Worm (Caenorhabditis elegans) whole organism, mixed stage, embryonic: ENCODE measurements around the gene elpc-2.

Experiments used
- M03D4.4 ChIP-seq: sonication (generic microtip); optimal IDR thresholded peaks from 2 replicates; lab custom pipeline; 2017; ENCODE audit warnings: mild to moderate bottlenecking, missing genetic modification characterization, missing compliant biosample characterization
- bed-3 ChIP-seq: fragments of 200-800 bp; sonication (Bioruptor generic); optimal IDR thresholded peaks from 3 replicates; lab custom pipeline; 2018; ENCODE audit warnings: mild to moderate bottlenecking, missing genetic modification characterization, moderate library complexity, missing compliant biosample characterization
- ceh-39 ChIP-seq: fragments of 150-350 bp; optimal IDR thresholded peaks from 2 replicates; lab custom pipeline; 2014; ENCODE audit warnings: missing biosample characterization, missing genetic modification characterization
- ceh-43 ChIP-seq: fragments of 200-800 bp; sonication (Bioruptor generic); optimal IDR thresholded peaks from 2 replicates; lab custom pipeline; 2018; ENCODE audit warnings: mild to moderate bottlenecking, missing genetic modification characterization, moderate library complexity, missing compliant biosample characterization
- ceh-83 ChIP-seq: fragments of 200-800 bp; sonication (Bioruptor generic); optimal IDR thresholded peaks from 2 replicates; lab custom pipeline; 2018; ENCODE audit warnings: mild to moderate bottlenecking, missing genetic modification characterization, missing compliant biosample characterization
- ces-1 ChIP-seq: fragments of 150-350 bp; optimal IDR thresholded peaks from 2 replicates; lab custom pipeline; 2014; ENCODE audit warnings: missing biosample characterization, missing genetic modification reagents, missing genetic modification characterization
- cnd-1 ChIP-seq: fragments of 200-800 bp; sonication (Bioruptor generic); optimal IDR thresholded peaks from 2 replicates; lab custom pipeline; 2018; ENCODE audit warnings: mild to moderate bottlenecking, missing genetic modification characterization, missing compliant biosample characterization
- drap-1 ChIP-seq: fragments of 200-800 bp; sonication (Bioruptor generic); optimal IDR thresholded peaks from 3 replicates; lab custom pipeline; 2018; ENCODE audit warnings: mild to moderate bottlenecking, missing genetic modification characterization, missing compliant biosample characterization
- elt-3 ChIP-seq: fragments of 150-350 bp; optimal IDR thresholded peaks from 2 replicates; lab custom pipeline; 2014; ENCODE audit warnings: missing biosample characterization, missing genetic modification characterization
- flh-1 ChIP-seq: fragments of 200-800 bp; sonication (Bioruptor generic); optimal IDR thresholded peaks from 2 replicates; lab custom pipeline; 2018; ENCODE audit warnings: mild to moderate bottlenecking, missing genetic modification characterization, moderate library complexity, missing compliant biosample characterization
- ham-2 ChIP-seq: fragments of 200-800 bp; sonication (Bioruptor generic); optimal IDR thresholded peaks from 2 replicates; lab custom pipeline; 2018; ENCODE audit warnings: mild to moderate bottlenecking, missing genetic modification characterization, missing compliant biosample characterization
- hlh-1 ChIP-seq: fragments of 150-350 bp; optimal IDR thresholded peaks from 2 replicates; lab custom pipeline; 2014; ENCODE audit warnings: missing biosample characterization, missing genetic modification reagents, missing genetic modification characterization
- lin-13 ChIP-seq: fragments of 150-350 bp; optimal IDR thresholded peaks from 2 replicates; lab custom pipeline; 2014; ENCODE audit warnings: missing biosample characterization, missing genetic modification characterization
- lin-32 ChIP-seq: fragments of 200-800 bp; sonication (Bioruptor generic); optimal IDR thresholded peaks from 2 replicates; lab custom pipeline; 2018; ENCODE audit warnings: mild to moderate bottlenecking, missing genetic modification characterization, missing compliant biosample characterization
- lsy-2 ChIP-seq: fragments of 150-350 bp; optimal IDR thresholded peaks from 2 replicates; lab custom pipeline; 2014; ENCODE audit warnings: missing biosample characterization, missing genetic modification characterization
- mep-1 ChIP-seq: fragments of 150-350 bp; optimal IDR thresholded peaks from 2 replicates; lab custom pipeline; 2017; ENCODE audit warnings: missing biosample characterization, missing genetic modification reagents, missing genetic modification characterization, inconsistent platforms
- mls-2 ChIP-seq: sonication (generic microtip); optimal IDR thresholded peaks from 2 replicates; lab custom pipeline; 2016; ENCODE audit warnings: mild to moderate bottlenecking, missing genetic modification characterization, moderate library complexity, missing compliant biosample characterization
- nhr-12 ChIP-seq: fragments of 150-350 bp; optimal IDR thresholded peaks from 2 replicates; lab custom pipeline; 2014; ENCODE audit warnings: missing biosample characterization, missing genetic modification characterization
- nhr-2 ChIP-seq: fragments of 150-350 bp; optimal IDR thresholded peaks from 2 replicates; lab custom pipeline; 2014; ENCODE audit warnings: missing biosample characterization, missing genetic modification characterization
- nhr-237 ChIP-seq: fragments of 150-350 bp; optimal IDR thresholded peaks from 2 replicates; lab custom pipeline; 2014; ENCODE audit warnings: missing biosample characterization, missing genetic modification characterization
- nhr-28 ChIP-seq: fragments of 150-350 bp; optimal IDR thresholded peaks from 2 replicates; lab custom pipeline; 2014; ENCODE audit warnings: missing biosample characterization, missing genetic modification characterization
- sem-2 ChIP-seq: fragments of 200-800 bp; sonication (Bioruptor generic); optimal IDR thresholded peaks from 2 replicates; lab custom pipeline; 2018; ENCODE audit warnings: mild to moderate bottlenecking, missing genetic modification characterization, missing compliant biosample characterization
- snpc-4 ChIP-seq: fragments of 150-350 bp; optimal IDR thresholded peaks from 2 replicates; lab custom pipeline; 2014; ENCODE audit warnings: missing biosample characterization, missing genetic modification characterization
- sptf-1 ChIP-seq: sonication (generic microtip); optimal IDR thresholded peaks from 2 replicates; lab custom pipeline; 2017; ENCODE audit warnings: mild to moderate bottlenecking, missing genetic modification characterization, moderate library complexity, missing compliant biosample characterization
- tbx-8 ChIP-seq: fragments of 200-800 bp; sonication (Bioruptor generic); optimal IDR thresholded peaks from 2 replicates; lab custom pipeline; 2018; ENCODE audit warnings: mild to moderate bottlenecking, missing genetic modification characterization, moderate library complexity, missing compliant biosample characterization
- unc-120 ChIP-seq: sonication (generic microtip); optimal IDR thresholded peaks from 2 replicates; lab custom pipeline; 2017; ENCODE audit warnings: missing genetic modification characterization, missing compliant biosample characterization; ENCODE audit not compliant: poor library complexity, severe bottlenecking
- unc-39 ChIP-seq: fragments of 150-350 bp; optimal IDR thresholded peaks from 2 replicates; lab custom pipeline; 2014; ENCODE audit warnings: missing biosample characterization, missing genetic modification characterization
- unc-62 ChIP-seq: fragments of 150-350 bp; optimal IDR thresholded peaks from 2 replicates; lab custom pipeline; 2014; ENCODE audit warnings: missing biosample characterization, missing genetic modification reagents, missing genetic modification characterization
- zip-8 ChIP-seq: fragments of 150-350 bp; optimal IDR thresholded peaks from 2 replicates; lab custom pipeline; 2014; ENCODE audit warnings: missing biosample characterization, missing genetic modification characterization
- ztf-11 ChIP-seq: fragments of 150-350 bp; optimal IDR thresholded peaks from 2 replicates; lab custom pipeline; 2014; ENCODE audit warnings: missing biosample characterization, missing genetic modification characterization

elpc-2 gene

ce11 chrIII:12651946-12652345 lies 21.5 kb upstream of the elpc-2 start:
- TF ChIP-seq flh-1 (GFP tag; lab: Kevin White, UChicago) (no peak), lin-13 (tag; lab: Kevin White, UChicago) (no peak), nhr-237 (tag; lab: Kevin White, UChicago) (no peak), sem-2 (GFP tag; lab: Kevin White, UChicago) (no peak), sptf-1 (no peak), zip-8 (tag; lab: Kevin White, UChicago) (no peak), ceh-83 (GFP tag; lab: Kevin White, UChicago) (no peak), M03D4.4 (no peak), tbx-8 (GFP tag; lab: Kevin White, UChicago) (no peak), elt-3 (no peak), bed-3 (GFP tag; lab: Kevin White, UChicago) (no peak), nhr-2 (tag; lab: Kevin White, UChicago) (no peak), lsy-2 (tag; lab: Kevin White, UChicago) (no peak), unc-120 (tag; lab: Kevin White, UChicago) (no peak), ceh-39 (tag; lab: Kevin White, UChicago) (no peak), lin-32 (no peak)

DNA sequence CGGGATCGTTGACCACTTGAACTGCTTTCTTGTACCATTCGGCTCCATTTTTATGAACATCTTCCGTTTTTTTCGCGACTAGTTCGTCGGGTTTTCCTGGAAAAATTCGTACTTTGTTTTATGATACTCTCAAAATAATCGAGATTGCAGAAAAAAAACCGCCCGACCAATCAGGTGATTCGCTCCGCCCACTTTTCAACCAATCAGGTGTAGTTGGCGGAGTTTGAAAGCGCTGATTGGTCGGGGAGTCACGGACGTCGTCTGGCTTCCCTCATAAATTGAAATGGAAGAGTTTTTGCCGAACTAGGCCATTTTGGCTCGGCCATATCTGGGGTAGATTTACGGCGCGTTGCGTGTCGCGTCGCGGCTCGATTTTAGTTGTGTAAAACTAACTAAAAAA lies 20.9 kb upstream of the elpc-2 start:
- TF ChIP-seq mep-1 (tag; lab: Kevin White, UChicago) (no peak), ces-1 (no peak), sptf-1 (no peak), snpc-4 (tag; lab: Kevin White, UChicago) (no peak), nhr-12 (tag; lab: Kevin White, UChicago) (no peak), ceh-83 (GFP tag; lab: Kevin White, UChicago) (no peak)

DNA sequence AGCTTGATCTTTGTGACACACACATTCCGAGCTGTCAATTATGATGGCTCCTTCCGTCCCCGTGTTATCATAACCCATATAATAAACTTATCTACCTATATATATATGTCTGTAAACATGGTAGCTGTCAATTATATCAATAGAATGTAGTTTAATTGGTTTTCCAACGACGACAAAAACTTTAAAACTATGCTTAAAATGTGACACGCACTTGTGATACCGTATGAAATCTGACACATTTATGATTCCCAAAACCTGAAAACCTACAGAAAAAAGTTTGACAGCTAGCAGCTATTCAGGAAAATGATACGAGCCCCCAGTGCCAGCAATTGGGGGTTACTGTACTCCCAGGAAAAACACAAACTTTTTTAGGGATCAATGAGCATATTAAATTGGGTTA lies 14.8 kb upstream of the elpc-2 start:
- TF ChIP-seq nhr-2 (tag; lab: Kevin White, UChicago) (no peak), unc-62 (GFP tag; lab: Kevin White, UChicago) (no peak), ces-1 (no peak), ztf-11 (no peak), unc-39 (no peak), cnd-1 (tag; lab: Kevin White, UChicago) (no peak), mls-2 (tag; lab: Kevin White, UChicago) (no peak), snpc-4 (tag; lab: Kevin White, UChicago) (no peak)

DNA sequence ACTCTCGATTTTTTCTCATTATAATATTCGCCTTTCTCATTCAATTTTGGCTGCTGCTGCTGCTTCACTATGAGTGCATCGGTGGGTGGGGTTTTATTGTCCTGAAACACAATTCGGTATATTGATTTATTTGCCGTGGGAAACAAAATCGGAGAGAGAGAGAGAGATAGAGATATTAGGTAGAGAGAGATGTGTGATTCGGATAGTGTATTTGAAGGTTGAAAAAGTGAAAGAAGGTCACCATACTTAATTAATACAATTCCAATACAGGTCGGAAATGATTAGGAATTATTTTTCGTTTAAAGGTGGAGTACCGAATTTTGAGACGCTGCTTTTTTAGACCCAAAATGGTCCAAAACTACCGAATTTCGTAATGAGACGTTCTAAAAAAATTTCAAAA lies 11.3 kb upstream of the elpc-2 start, which contains the start of gene tpst-1:
TSS of gene tpst-1 (minus strand) at position 101 of the 400 bp plus-strand sequence.
- TF ChIP-seq drap-1 (GFP tag; lab: Kevin White, UChicago) (no peak), nhr-237 (tag; lab: Kevin White, UChicago) (no peak), unc-62 (GFP tag; lab: Kevin White, UChicago) (no peak), ceh-43 (no peak)

- peak; percentile 67 for TF ChIP-seq hlh-1
- peak; percentile 4 for TF ChIP-seq ces-1
- TF ChIP-seq unc-120 (tag; lab: Kevin White, UChicago) = peak; percentile 64
- TF ChIP-seq, all 35 proteins: peak for 3; not testable (repeated sequence) for 32
Observed at ce11 chrIII:12665500-12665907, 8.0 kb upstream of the elpc-2 start.

ce11 chrIII:12668821-12669220 lies 4.7 kb upstream of the elpc-2 start:
- TF ChIP-seq nhr-2 (tag; lab: Kevin White, UChicago) (no peak), lin-32 (no peak), ceh-39 (tag; lab: Kevin White, UChicago) (no peak), drap-1 (GFP tag; lab: Kevin White, UChicago) (no peak)

- no peak for TF ChIP-seq ham-2 (GFP tag; lab: Kevin White, UChicago)
- no peak for TF ChIP-seq cnd-1 (tag; lab: Kevin White, UChicago)
- no peak for TF ChIP-seq nhr-28
- no peak for TF ChIP-seq flh-1 (GFP tag; lab: Kevin White, UChicago)
- TF ChIP-seq ceh-83 (GFP tag; lab: Kevin White, UChicago) = no peak
- TF ChIP-seq ztf-11 = no peak
- no peak for TF ChIP-seq snpc-4 (tag; lab: Kevin White, UChicago)
- no peak for TF ChIP-seq ces-1
Observed at ce11 chrIII:12680266-12680665, 6.8 kb downstream of the elpc-2 start.
